Worm (Caenorhabditis elegans): ENCODE measurements around the gene ceh-75.

The ceh-75 gene

DNA sequence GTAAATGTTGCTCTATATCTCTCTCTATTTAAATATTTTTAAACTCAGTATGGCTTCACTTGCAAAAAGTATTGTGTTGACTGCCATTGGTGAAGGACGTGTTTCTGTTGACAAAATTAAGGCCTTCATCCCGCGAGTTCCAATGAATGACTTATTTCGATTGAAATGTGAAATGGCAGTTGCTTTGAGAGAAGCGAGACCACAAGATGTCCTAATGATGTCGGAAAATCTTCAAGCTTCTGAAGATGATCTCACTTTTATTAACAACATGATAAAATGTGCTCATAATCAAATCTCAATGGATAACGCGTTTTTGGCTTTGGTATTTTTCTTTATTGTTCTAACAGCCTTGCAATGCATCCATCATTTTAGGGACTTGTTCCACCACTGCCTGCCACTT is at the start of gene ceh-75:
TSS of gene ceh-75 (plus strand) at position 50 of the 400 bp plus-strand sequence.
- no peak for TF ChIP-seq lin-13 (GFP tag; optimal IDR thresholded peaks at IDR 0.05)
- TF ChIP-seq nhr-21 (tag; optimal IDR thresholded peaks at IDR 0.05), result no peak

DNA sequence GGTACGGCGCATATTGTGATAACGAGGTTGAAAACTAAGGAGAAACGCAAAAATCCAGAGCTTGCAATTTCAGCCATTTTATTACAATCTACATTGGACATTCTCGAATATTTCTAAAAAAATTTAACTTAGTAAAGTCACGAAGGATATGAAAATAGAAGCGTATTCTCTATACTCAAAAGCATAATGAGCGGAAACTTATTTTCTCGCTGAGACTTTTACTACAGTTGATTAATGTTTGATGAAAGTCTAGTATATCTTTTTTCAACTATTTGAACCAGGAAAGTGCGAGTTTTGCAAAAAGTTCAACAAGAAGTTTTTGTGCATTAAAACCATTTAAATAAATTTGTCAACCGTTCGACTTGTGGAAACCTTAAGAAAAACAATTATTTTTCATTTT is 49.8 kb upstream of the ceh-75 start, which contains the start of gene srab-18:
TSS of gene srab-18 (minus strand) at position 101 of the 400 bp plus-strand sequence.
- TF ChIP-seq nhr-21 (tag; optimal IDR thresholded peaks at IDR 0.05), result no peak
- no peak for TF ChIP-seq blmp-1 (tag; optimal IDR thresholded peaks at IDR 0.05; ENCODE audit: insufficient read depth)
- TF ChIP-seq lin-39 (tag; optimal IDR thresholded peaks at IDR 0.05), result no peak
- no peak for TF ChIP-seq dmd-4 (tag; optimal IDR thresholded peaks at IDR 0.05)
- no peak for TF ChIP-seq unc-62 (GFP tag; optimal IDR thresholded peaks at IDR 0.05)
- no peak for TF ChIP-seq nhr-129 (tag; optimal IDR thresholded peaks at IDR 0.05)
- no peak for TF ChIP-seq zag-1 (tag; optimal IDR thresholded peaks at IDR 0.05)
- no peak for TF ChIP-seq nhr-237 (tag; optimal IDR thresholded peaks at IDR 0.05)
- TF ChIP-seq mbf-1 (tag; optimal IDR thresholded peaks at IDR 0.05), result no peak
- no peak for TF ChIP-seq fos-1 (tag; optimal IDR thresholded peaks at IDR 0.05)
- no peak for TF ChIP-seq C34F6.9 (tag; optimal IDR thresholded peaks at IDR 0.05)
- no peak for TF ChIP-seq sem-4 (tag; optimal IDR thresholded peaks at IDR 0.05)
- no peak for TF ChIP-seq ztf-1 (GFP tag; conservative IDR thresholded peaks at IDR 0.05)
- TF ChIP-seq lin-11 (tag; optimal IDR thresholded peaks at IDR 0.05), result no peak
- no peak for TF ChIP-seq elt-1 (tag; optimal IDR thresholded peaks at IDR 0.05)
- no peak for TF ChIP-seq gmeb-1 (tag; optimal IDR thresholded peaks at IDR 0.05)
- no peak for TF ChIP-seq unc-39 (tag; optimal IDR thresholded peaks at IDR 0.05)
- TF ChIP-seq nhr-23 (tag; optimal IDR thresholded peaks at IDR 0.05), result no peak
- TF ChIP-seq peb-1 (tag; optimal IDR thresholded peaks at IDR 0.05), result no peak

DNA sequence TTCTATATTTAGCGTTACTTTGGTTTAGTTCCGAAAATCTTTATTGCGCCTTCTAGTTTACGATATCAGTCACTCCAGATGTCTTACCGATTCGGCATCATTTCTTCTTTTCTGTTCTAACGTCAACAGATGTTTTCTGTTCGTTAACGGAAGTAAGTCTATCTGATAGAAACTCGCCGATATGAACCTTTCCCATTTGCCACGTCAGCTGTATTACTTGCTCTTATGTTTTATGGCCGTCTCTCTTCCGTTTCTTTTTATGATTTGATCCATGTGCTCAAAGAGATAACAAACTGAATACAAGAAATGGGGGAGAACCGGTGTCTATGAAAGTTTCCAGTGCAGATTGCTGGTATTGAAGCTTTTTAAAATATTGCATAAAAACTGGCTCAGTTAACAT is 41.7 kb upstream of the ceh-75 start, which contains the start of gene srab-26:
TSS of gene srab-26 (minus strand) at position 101 of the 400 bp plus-strand sequence.
- TF ChIP-seq alr-1 (tag; optimal IDR thresholded peaks at IDR 0.05) (no peak), sem-4 (tag; optimal IDR thresholded peaks at IDR 0.05) (no peak), elt-3 (tag; optimal IDR thresholded peaks at IDR 0.05) (no peak), nhr-12 (tag; optimal IDR thresholded peaks at IDR 0.05) (no peak), zag-1 (tag; optimal IDR thresholded peaks at IDR 0.05) (no peak), R02D3.7 (tag; optimal IDR thresholded peaks at IDR 0.05) (no peak), F13H6.1 (tag; optimal IDR thresholded peaks at IDR 0.05) (no peak), fos-1 (tag; optimal IDR thresholded peaks at IDR 0.05) (no peak), ceh-82 (tag; optimal IDR thresholded peaks at IDR 0.05) (no peak), unc-39 (tag; optimal IDR thresholded peaks at IDR 0.05) (no peak), nhr-77 (tag; optimal IDR thresholded peaks at IDR 0.05) (no peak), snpc-4 (tag; optimal IDR thresholded peaks at IDR 0.05) (no peak), egl-27 (tag; optimal IDR thresholded peaks at IDR 0.05) (no peak), unc-55 (GFP tag; optimal IDR thresholded peaks at IDR 0.05) (no peak), lsy-2 (tag; optimal IDR thresholded peaks at IDR 0.05) (no peak), sma-3 (GFP tag; optimal IDR thresholded peaks at IDR 0.05) (no peak), ztf-11 (tag; optimal IDR thresholded peaks at IDR 0.05) (no peak)

DNA sequence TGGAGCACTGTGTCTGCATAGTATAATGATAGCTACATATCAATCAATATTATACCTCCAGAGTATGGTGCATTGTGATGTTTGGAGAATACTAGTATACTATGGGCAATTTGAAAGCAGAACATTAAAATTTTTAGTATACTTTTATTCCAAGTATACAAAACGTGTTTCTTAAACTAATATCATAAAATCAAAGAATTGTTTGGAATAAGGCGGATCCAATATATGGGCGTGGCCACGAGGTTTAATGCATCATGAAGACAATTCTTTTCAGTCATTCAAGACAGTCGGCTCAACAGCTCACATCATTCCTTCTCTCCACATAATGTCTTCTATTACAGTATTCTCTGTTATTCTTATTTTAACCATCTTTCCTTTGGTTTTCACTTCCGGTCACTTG is 41.3 kb upstream of the ceh-75 start, which contains the start of gene sdz-31:
TSS of gene sdz-31 (plus strand) at position 301 of the 400 bp plus-strand sequence.
- TF ChIP-seq R02D3.7 (tag; optimal IDR thresholded peaks at IDR 0.05) (no peak), ztf-1 (GFP tag; conservative IDR thresholded peaks at IDR 0.05) (no peak), ceh-16 (tag; optimal IDR thresholded peaks at IDR 0.05) (no peak), F13H6.1 (tag; optimal IDR thresholded peaks at IDR 0.05) (no peak), aly-2 (tag; optimal IDR thresholded peaks at IDR 0.05) (no peak), nhr-25 (tag; optimal IDR thresholded peaks at IDR 0.05) (no peak), elt-3 (tag; optimal IDR thresholded peaks at IDR 0.05) (no peak), gmeb-1 (tag; optimal IDR thresholded peaks at IDR 0.05) (no peak), peb-1 (tag; optimal IDR thresholded peaks at IDR 0.05) (no peak), sma-3 (GFP tag; optimal IDR thresholded peaks at IDR 0.05) (no peak), ceh-82 (tag; optimal IDR thresholded peaks at IDR 0.05) (no peak), snpc-4 (tag; optimal IDR thresholded peaks at IDR 0.05) (no peak), nhr-23 (tag; optimal IDR thresholded peaks at IDR 0.05) (no peak), nhr-21 (tag; optimal IDR thresholded peaks at IDR 0.05) (no peak), crh-2 (tag; optimal IDR thresholded peaks at IDR 0.05) (no peak)
